Worm (Caenorhabditis elegans): ENCODE results near the gene lelo-3.
A peak's percentile ranks its signal among the peaks of the same experiment; 100 is the strongest.

The lelo-3 gene

DNA sequence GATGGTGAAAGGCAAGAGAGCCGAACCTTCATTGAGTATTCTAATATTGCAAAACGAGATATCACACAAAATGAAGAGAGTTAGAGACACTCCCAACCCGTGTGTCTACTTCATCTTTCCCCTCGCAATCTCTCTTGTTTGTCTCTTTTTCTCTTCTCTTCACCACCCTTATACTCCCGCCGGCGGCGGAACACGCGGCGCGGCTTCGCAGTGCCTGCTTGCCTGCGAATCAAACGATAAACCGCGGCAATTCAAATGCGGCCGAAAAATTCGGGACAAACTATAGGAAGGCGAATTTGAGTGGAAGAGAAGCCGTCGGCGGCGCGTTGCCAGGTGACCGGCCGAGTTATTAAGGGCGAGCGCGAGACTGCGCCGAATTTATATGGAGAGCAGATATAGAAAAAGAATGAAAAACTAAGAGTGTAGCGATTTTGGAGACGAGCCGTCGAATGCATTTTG lies 37.8 kb downstream of the lelo-3 start, which contains the start of gene klp-13 (continued):
- TF ChIP-seq mxl-3 (GFP tag; optimal IDR thresholded peaks at IDR 0.05): peak; percentile 97
- TF ChIP-seq cey-2 (tag; optimal IDR thresholded peaks at IDR 0.05; ENCODE audit: borderline replicate concordance, insufficient read depth): peak; percentile 9
- TF ChIP-seq tag-97 (GFP tag; IDR thresholded peaks at IDR 0.05): no peak
- peak; percentile 2 for TF ChIP-seq zag-1 (tag; optimal IDR thresholded peaks at IDR 0.05)

DNA sequence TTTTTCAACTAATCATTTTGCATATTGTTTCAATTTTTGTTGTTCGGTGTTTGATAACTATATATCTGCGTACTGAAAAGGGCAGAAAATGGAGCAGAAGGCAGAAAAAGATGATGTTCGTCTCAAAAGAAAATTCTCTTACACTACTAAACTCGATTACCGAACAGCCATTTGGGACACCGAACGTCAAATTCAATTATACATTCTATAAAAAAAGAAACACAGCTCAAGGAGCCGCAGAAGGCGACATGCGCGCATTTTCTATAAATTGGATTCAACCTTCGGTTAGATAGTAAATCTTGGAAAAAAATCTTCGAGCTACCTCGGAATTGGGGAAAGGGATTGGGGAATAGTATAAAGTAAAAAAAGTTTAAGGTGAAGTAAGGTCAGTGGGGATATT lies 39.1 kb downstream of the lelo-3 start:
- no peak for TF ChIP-seq Y5F2A.4 (GFP tag; optimal IDR thresholded peaks at IDR 0.05)
- TF ChIP-seq nhr-41 (GFP tag; IDR thresholded peaks at IDR 0.05): no peak
- TF ChIP-seq mes-2 (tag; optimal IDR thresholded peaks at IDR 0.05; ENCODE audit: poor library complexity, severe bottlenecking): no peak
- TF ChIP-seq lin-1 (GFP tag; IDR thresholded peaks at IDR 0.05): no peak
- TF ChIP-seq spr-1 (tag; optimal IDR thresholded peaks at IDR 0.05): no peak
- no peak for TF ChIP-seq ztf-7 (tag; optimal IDR thresholded peaks at IDR 0.05)
- no peak for TF ChIP-seq dmd-8 (GFP tag; IDR thresholded peaks at IDR 0.05)
- peak; percentile 85 for TF ChIP-seq fkh-10 (GFP tag; optimal IDR thresholded peaks at IDR 0.05)
- no peak for TF ChIP-seq R02D3.7 (tag; optimal IDR thresholded peaks at IDR 0.05)
- no peak for TF ChIP-seq gei-8 (GFP tag; optimal IDR thresholded peaks at IDR 0.05)
- peak; percentile 87 for TF ChIP-seq ces-1 (GFP tag; optimal IDR thresholded peaks at IDR 0.05)
- peak; percentile 31; the same call in 1 of the 2 replicates for TF ChIP-seq dmd-6 (GFP tag; IDR thresholded peaks at IDR 0.05)
- no peak for TF ChIP-seq Y48G9A.11 (GFP tag; IDR thresholded peaks at IDR 0.05)
- TF ChIP-seq tra-1 (GFP tag; IDR thresholded peaks at IDR 0.05): no peak
- no peak for TF ChIP-seq ceh-28 (tag; optimal IDR thresholded peaks at IDR 0.05)
- no peak for TF ChIP-seq nhr-11 (tag; optimal IDR thresholded peaks at IDR 0.05)
- no peak for TF ChIP-seq tag-97 (GFP tag; IDR thresholded peaks at IDR 0.05)
- peak; percentile 59 for TF ChIP-seq ctbp-1 (GFP tag; IDR thresholded peaks at IDR 0.05)
- TF ChIP-seq lin-39 (tag; optimal IDR thresholded peaks at IDR 0.05): no peak
- TF ChIP-seq madf-9 (GFP tag; conservative IDR thresholded peaks at IDR 0.05): no peak
- no peak for TF ChIP-seq lin-29 (GFP tag; IDR thresholded peaks at IDR 0.05)

DNA sequence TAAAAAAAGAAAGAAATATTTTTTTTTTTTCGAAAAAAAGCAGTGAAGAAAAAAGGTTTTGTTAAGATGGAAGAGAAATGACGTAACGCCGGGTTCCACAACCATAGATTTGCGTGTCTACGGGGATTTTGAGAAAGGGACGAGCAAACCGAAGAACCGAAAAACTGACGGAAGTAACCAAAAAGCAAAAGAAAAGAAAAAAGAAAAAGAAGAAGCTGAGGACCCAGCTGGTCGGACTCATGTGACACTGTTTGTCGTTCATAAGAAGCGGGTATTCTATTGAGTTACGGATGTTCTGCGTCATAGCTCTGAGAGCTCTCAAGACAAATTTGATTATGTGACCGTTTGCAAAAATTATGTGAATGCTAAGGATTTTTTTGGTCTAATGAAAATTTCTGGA lies 39.6 kb downstream of the lelo-3 start:
- TF ChIP-seq R02D3.7 (tag; optimal IDR thresholded peaks at IDR 0.05): no peak
- TF ChIP-seq aly-2 (tag; optimal IDR thresholded peaks at IDR 0.05): no peak
- no peak for TF ChIP-seq nhr-77 (tag; optimal IDR thresholded peaks at IDR 0.05)
- no peak for TF ChIP-seq zip-11 (GFP tag; IDR thresholded peaks at IDR 0.05)
- no peak for TF ChIP-seq zag-1 (tag; optimal IDR thresholded peaks at IDR 0.05)
- no peak for TF ChIP-seq lin-1 (GFP tag; IDR thresholded peaks at IDR 0.05)
- peak; percentile 50 for TF ChIP-seq hlh-11 (tag; optimal IDR thresholded peaks at IDR 0.05)
- TF ChIP-seq dve-1 (tag; optimal IDR thresholded peaks at IDR 0.05; ENCODE audit: insufficient read depth): no peak
- no peak for TF ChIP-seq Y5F2A.4 (GFP tag; optimal IDR thresholded peaks at IDR 0.05)
- TF ChIP-seq tra-1 (GFP tag; IDR thresholded peaks at IDR 0.05): no peak
- TF ChIP-seq ZK546.5 (tag; optimal IDR thresholded peaks at IDR 0.05): no peak
- TF ChIP-seq dmd-6 (GFP tag; IDR thresholded peaks at IDR 0.05): 0 out of 2 replicates have a peak, but pooled peaks have one; percentile 14
- TF ChIP-seq set-16 (GFP tag; IDR thresholded peaks at IDR 0.05): peak; percentile 21; the same call in 1 of the 2 replicates
- no peak for TF ChIP-seq snpc-4 (tag; optimal IDR thresholded peaks at IDR 0.05)
- TF ChIP-seq mdl-1 (tag; optimal IDR thresholded peaks at IDR 0.05): no peak
- no peak for TF ChIP-seq ceh-82 (tag; optimal IDR thresholded peaks at IDR 0.05)
- TF ChIP-seq F10B5.3 (tag; optimal IDR thresholded peaks at IDR 0.05): no peak
- no peak for TF ChIP-seq mxl-2 (GFP tag; conservative IDR thresholded peaks at IDR 0.05)
- TF ChIP-seq hmg-1.1 (GFP tag; IDR thresholded peaks at IDR 0.05): peak; percentile 31; the same call in 1 of the 2 replicates
- TF ChIP-seq unc-130 (GFP tag; optimal IDR thresholded peaks at IDR 0.05): no peak
- no peak for TF ChIP-seq nhr-41 (GFP tag; IDR thresholded peaks at IDR 0.05)
- no peak for TF ChIP-seq ceh-62 (tag; optimal IDR thresholded peaks at IDR 0.05)
- TF ChIP-seq ceh-32 (tag; optimal IDR thresholded peaks at IDR 0.05; ENCODE audit: poor library complexity): no peak
- no peak for TF ChIP-seq php-3 (GFP tag; IDR thresholded peaks at IDR 0.05)
- TF ChIP-seq lsy-2 (tag; optimal IDR thresholded peaks at IDR 0.05): peak; percentile 7 to 53
- TF ChIP-seq spr-3 (GFP tag; optimal IDR thresholded peaks at IDR 0.05): no peak
- TF ChIP-seq lin-39 (tag; optimal IDR thresholded peaks at IDR 0.05): peak; percentile 13
- peak; percentile 34 for TF ChIP-seq aha-1 (tag)
- 0 out of 2 replicates have a peak, but pooled peaks have one; percentile 33 for TF ChIP-seq saeg-2 (GFP tag; IDR thresholded peaks at IDR 0.05)
- TF ChIP-seq hlh-30 (tag; optimal IDR thresholded peaks at IDR 0.05; ENCODE audit: insufficient read depth): peak; percentile 63
- no peak for TF ChIP-seq dmd-9 (GFP tag; IDR thresholded peaks at IDR 0.05)

Measured in whole organism, L4 larva.